Fruit fly (Drosophila melanogaster) whole organism, prepupa: ENCODE data around the gene CG13144.

Experiments used
- CG10631 ChIP-seq: fragments of 200-800 bp; sonication (Bioruptor generic); optimal IDR thresholded peaks from 2 replicates; lab custom pipeline; 2016; ENCODE audit warnings: missing biosample characterization, missing genetic modification characterization
- CG10669 ChIP-seq: fragments of 200-800 bp; sonication (Bioruptor generic); optimal IDR thresholded peaks from 3 replicates; lab custom pipeline; 2018; ENCODE audit warnings: missing biosample characterization, mild to moderate bottlenecking, missing genetic modification characterization, moderate library complexity
- CG11294 ChIP-seq: fragments of 200-800 bp; sonication (Bioruptor generic); IDR thresholded peaks from 2 replicates; pipeline ENCODE4 v1.3.6; 2022; ENCODE audit warnings: missing biosample characterization, missing genetic modification characterization
- CG11902 ChIP-seq: fragments of 200-800 bp; sonication (Bioruptor generic); optimal IDR thresholded peaks from 3 replicates; lab custom pipeline; 2016; ENCODE audit warnings: missing biosample characterization, missing genetic modification characterization
- CG15336 ChIP-seq: fragments of 200-800 bp; sonication (Bioruptor generic); IDR thresholded peaks from 2 replicates; pipeline ENCODE4 v1.3.6; 2022; ENCODE audit warnings: missing biosample characterization, missing genetic modification characterization
- CG1621 ChIP-seq: fragments of 200-800 bp; sonication (Bioruptor generic); optimal IDR thresholded peaks from 3 replicates; lab custom pipeline; 2018; ENCODE audit warnings: missing biosample characterization, mild to moderate bottlenecking, missing genetic modification characterization
- CG16779 ChIP-seq: fragments of 200-800 bp; sonication (Bioruptor generic); optimal IDR thresholded peaks from 3 replicates; lab custom pipeline; 2017; ENCODE audit warnings: missing biosample characterization, mild to moderate bottlenecking, missing genetic modification characterization
- CG3032 ChIP-seq: fragments of 200-800 bp; optimal IDR thresholded peaks from 2 replicates; lab custom pipeline; 2019; ENCODE audit warnings: missing biosample characterization, mild to moderate bottlenecking, missing genetic modification characterization, moderate library complexity
- CG31627 ChIP-seq: fragments of 200-800 bp; sonication (Bioruptor generic); optimal IDR thresholded peaks from 3 replicates; lab custom pipeline; 2016; ENCODE audit warnings: missing biosample characterization, missing genetic modification characterization
- CG32006 ChIP-seq: fragments of 200-800 bp; sonication (Bioruptor generic); optimal IDR thresholded peaks from 3 replicates; lab custom pipeline; 2017; ENCODE audit warnings: missing biosample characterization, mild to moderate bottlenecking, missing genetic modification characterization
- CG34406 ChIP-seq: fragments of 200-800 bp; sonication (Bioruptor generic); optimal IDR thresholded peaks from 3 replicates; lab custom pipeline; 2016; ENCODE audit warnings: missing biosample characterization, missing genetic modification characterization
- CG3919 ChIP-seq: fragments of 200-800 bp; sonication (Bioruptor generic); optimal IDR thresholded peaks from 3 replicates; lab custom pipeline; 2016; ENCODE audit warnings: missing biosample characterization, missing genetic modification characterization
- CG6163 ChIP-seq: fragments of 200-800 bp; sonication (Bioruptor generic); IDR thresholded peaks from 3 replicates; pipeline ENCODE4 v1.3.6; 2022; ENCODE audit warnings: missing biosample characterization, missing genetic modification characterization
- CG6276 ChIP-seq: fragments of 200-800 bp; sonication (Bioruptor generic); optimal IDR thresholded peaks from 2 replicates; lab custom pipeline; 2017; ENCODE audit warnings: missing biosample characterization, mild to moderate bottlenecking, missing genetic modification characterization
- CG6792 ChIP-seq: fragments of 200-800 bp; sonication (Bioruptor generic); optimal IDR thresholded peaks from 3 replicates; lab custom pipeline; 2016; ENCODE audit warnings: missing biosample characterization, missing genetic modification characterization
- CG6808 ChIP-seq: fragments of 200-800 bp; sonication (Bioruptor generic); optimal IDR thresholded peaks from 3 replicates; lab custom pipeline; 2017; ENCODE audit warnings: missing biosample characterization, missing genetic modification characterization, mild to moderate bottlenecking, moderate library complexity, missing genetic modification reagents
- CG6854 ChIP-seq: fragments of 200-800 bp; sonication (Bioruptor generic); optimal IDR thresholded peaks from 2 replicates; lab custom pipeline; 2017; ENCODE audit warnings: missing biosample characterization, mild to moderate bottlenecking, missing genetic modification characterization
- CG8119 ChIP-seq: fragments of 200-800 bp; sonication (Bioruptor generic); IDR thresholded peaks from 3 replicates; pipeline ENCODE4 v1.3.6; 2022; ENCODE audit warnings: missing biosample characterization, missing genetic modification characterization
- CG8319 ChIP-seq: fragments of 200-800 bp; sonication (Bioruptor generic); optimal IDR thresholded peaks from 3 replicates; lab custom pipeline; 2016; ENCODE audit warnings: missing biosample characterization, missing genetic modification characterization
- CG8632 ChIP-seq: fragments of 200-800 bp; sonication (Bioruptor generic); optimal IDR thresholded peaks from 3 replicates; lab custom pipeline; 2016; ENCODE audit warnings: missing biosample characterization, missing genetic modification characterization
- CG9139 ChIP-seq: fragments of 200-800 bp; sonication (Bioruptor generic); optimal IDR thresholded peaks from 3 replicates; lab custom pipeline; 2017; ENCODE audit warnings: missing biosample characterization, mild to moderate bottlenecking, missing genetic modification characterization
- Eip75B ChIP-seq: fragments of 200-800 bp; sonication (Bioruptor generic); optimal IDR thresholded peaks from 3 replicates; lab custom pipeline; 2016; ENCODE audit warnings: missing biosample characterization, missing genetic modification characterization
- Eip78C ChIP-seq: fragments of 200-800 bp; sonication (Bioruptor generic); peaks from one replicate; lab custom pipeline; 2016; ENCODE audit warnings: missing biosample characterization, missing genetic modification characterization
- Eip93F ChIP-seq: fragments of 200-800 bp; sonication (Bioruptor generic); optimal IDR thresholded peaks from 2 replicates; lab custom pipeline; 2016; ENCODE audit warnings: missing biosample characterization, mild to moderate bottlenecking, missing genetic modification characterization
- Gug ChIP-seq: fragments of 200-800 bp; sonication (Bioruptor generic); IDR thresholded peaks from 2 replicates; pipeline ENCODE4 v1.3.6; 2022; ENCODE audit warnings: missing biosample characterization, missing genetic modification characterization
- Hr38 ChIP-seq: sonication (Bioruptor generic); optimal IDR thresholded peaks from 2 replicates; lab custom pipeline; 2016; ENCODE audit warnings: missing biosample characterization, missing genetic modification characterization
- Hr4 ChIP-seq: fragments of 200-800 bp; sonication (Bioruptor generic); optimal IDR thresholded peaks from 3 replicates; lab custom pipeline; 2016; ENCODE audit warnings: missing biosample characterization, missing genetic modification characterization
- Met ChIP-seq: fragments of 200-800 bp; sonication (Bioruptor generic); optimal IDR thresholded peaks from 3 replicates; lab custom pipeline; 2016; ENCODE audit warnings: missing biosample characterization, missing genetic modification characterization
- OdsH ChIP-seq: fragments of 200-800 bp; sonication (Bioruptor generic); optimal IDR thresholded peaks from 3 replicates; lab custom pipeline; 2016; ENCODE audit warnings: missing biosample characterization, missing genetic modification characterization
- Sox102F ChIP-seq: fragments of 200-800 bp; sonication (Bioruptor generic); optimal IDR thresholded peaks from 2 replicates; lab custom pipeline; 2016; ENCODE audit warnings: missing biosample characterization, mild to moderate bottlenecking, missing genetic modification characterization
- Sox14 ChIP-seq: fragments of 200-800 bp; sonication (Bioruptor generic); optimal IDR thresholded peaks from 3 replicates; lab custom pipeline; 2016; ENCODE audit warnings: missing biosample characterization, missing genetic modification characterization
- achi ChIP-seq: fragments of 200-800 bp; sonication (Bioruptor generic); optimal IDR thresholded peaks from 3 replicates; lab custom pipeline; 2016; ENCODE audit warnings: missing biosample characterization, missing genetic modification characterization
- acj6 ChIP-seq: fragments of 200-800 bp; sonication (Bioruptor generic); optimal IDR thresholded peaks from 3 replicates; lab custom pipeline; 2016; ENCODE audit warnings: missing biosample characterization, missing genetic modification characterization
- cyc ChIP-seq: fragments of 200-800 bp; sonication (Bioruptor generic); optimal IDR thresholded peaks from 3 replicates; lab custom pipeline; 2016; ENCODE audit warnings: missing biosample characterization, missing genetic modification characterization
- dac ChIP-seq: fragments of 200-800 bp; sonication (Bioruptor generic); optimal IDR thresholded peaks from 2 replicates; lab custom pipeline; 2017; ENCODE audit warnings: missing biosample characterization, mild to moderate bottlenecking, missing genetic modification characterization
- dsx ChIP-seq: fragments of 200-800 bp; optimal IDR thresholded peaks from 3 replicates; lab custom pipeline; 2019; ENCODE audit warnings: missing biosample characterization, mild to moderate bottlenecking, missing genetic modification characterization, moderate library complexity; ENCODE audit not compliant: poor library complexity, severe bottlenecking
- eg ChIP-seq: fragments of 200-800 bp; sonication (Bioruptor generic); IDR thresholded peaks from 3 replicates; pipeline ENCODE4 v1.3.6; 2022; ENCODE audit warnings: missing biosample characterization, missing genetic modification characterization
- esn ChIP-seq: fragments of 200-800 bp; sonication (Bioruptor generic); optimal IDR thresholded peaks from 2 replicates; lab custom pipeline; 2016; ENCODE audit warnings: missing biosample characterization, mild to moderate bottlenecking, missing genetic modification characterization, moderate library complexity
- fd59A ChIP-seq: fragments of 200-800 bp; sonication (Bioruptor generic); optimal IDR thresholded peaks from 2 replicates; lab custom pipeline; 2017; ENCODE audit warnings: missing biosample characterization, mild to moderate bottlenecking, missing genetic modification characterization, missing genetic modification reagents
- fd85E ChIP-seq: fragments of 200-800 bp; sonication (Bioruptor generic); optimal IDR thresholded peaks from 3 replicates; lab custom pipeline; 2016; ENCODE audit warnings: missing biosample characterization, missing genetic modification characterization
- fkh ChIP-seq: fragments of 200-800 bp; sonication (Bioruptor generic); optimal IDR thresholded peaks from 3 replicates; lab custom pipeline; 2017; ENCODE audit warnings: missing biosample characterization, mild to moderate bottlenecking, missing genetic modification characterization, moderate library complexity
- lz ChIP-seq: fragments of 200-800 bp; sonication (Bioruptor generic); optimal IDR thresholded peaks from 3 replicates; lab custom pipeline; 2016; ENCODE audit warnings: missing biosample characterization, missing genetic modification characterization
- salr ChIP-seq, 2 experiments: fragments of 200-800 bp; sonication (Bioruptor generic); optimal IDR thresholded peaks; 3 replicates each; lab custom pipeline; 2016 to 2018; ENCODE audit warnings: missing biosample characterization in 2 of 2, missing genetic modification characterization in 2 of 2, mild to moderate bottlenecking in 1 of 2
- spab ChIP-seq: fragments of 200-800 bp; sonication (Bioruptor generic); optimal IDR thresholded peaks from 2 replicates; lab custom pipeline; 2017; ENCODE audit warnings: missing biosample characterization, mild to moderate bottlenecking, missing genetic modification characterization, missing genetic modification reagents
- ss ChIP-seq, 2 experiments: fragments of 200-800 bp; sonication (Bioruptor generic); optimal IDR thresholded peaks; 2 replicates in 1 of 2; 3 replicates in 1 of 2; lab custom pipeline; 2017 to 2018; ENCODE audit warnings: mild to moderate bottlenecking in 2 of 2, missing biosample characterization in 2 of 2, missing genetic modification characterization in 2 of 2, moderate library complexity in 1 of 2
- vri ChIP-seq: fragments of 200-800 bp; sonication (Bioruptor generic); optimal IDR thresholded peaks from 3 replicates; lab custom pipeline; 2016; ENCODE audit warnings: missing biosample characterization, mild to moderate bottlenecking, missing genetic modification characterization

CG13144 gene

DNA sequence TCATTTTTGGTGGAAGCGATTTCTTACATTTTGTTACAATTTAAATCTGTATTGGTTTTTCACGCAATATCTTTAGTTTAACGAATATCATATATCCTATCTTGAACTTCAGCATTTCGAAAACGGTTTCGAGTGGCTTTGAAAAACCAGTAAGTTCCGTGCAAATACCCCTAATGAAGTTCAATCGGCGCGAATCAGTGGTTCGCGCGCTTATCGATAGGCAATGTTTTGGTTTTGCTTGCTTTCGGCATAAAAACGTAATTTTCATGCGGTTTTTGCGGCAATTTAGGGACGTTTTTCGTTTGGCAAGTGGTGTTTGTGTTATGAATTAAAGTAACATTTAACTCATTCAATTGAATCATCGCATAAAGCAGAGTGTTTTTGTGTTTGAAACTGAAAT, 14.4 kb downstream of the CG13144 start, which contains the start of gene RluA-2:
Gene RluA-2 (plus strand): TSS at position 195 of the 400 bp plus-strand sequence.
- TF ChIP-seq cyc (GFP tag; lab: Kevin White, UChicago), result no peak
- no peak for TF ChIP-seq CG6854 (GFP tag; lab: Kevin White, UChicago)
- no peak for TF ChIP-seq CG34406 (GFP tag; lab: Kevin White, UChicago)
- no peak for TF ChIP-seq Eip93F (GFP tag; lab: Kevin White, UChicago)
- no peak for TF ChIP-seq CG11902 (GFP tag; lab: Kevin White, UChicago)
- TF ChIP-seq acj6, result no peak
- no peak for TF ChIP-seq CG10669
- TF ChIP-seq CG1621 (tag; lab: Kevin White, UChicago), result no peak
- no peak for TF ChIP-seq eg (GFP tag; lab: Robert Waterston, UW)
- no peak for TF ChIP-seq spab (GFP tag; lab: Kevin White, UChicago)
- TF ChIP-seq ss (GFP tag; optimal IDR thresholded peaks at IDR 0.05; lab: Kevin White, UChicago), result no peak
- no peak for TF ChIP-seq Hr38 (GFP tag; lab: Kevin White, UChicago)
- no peak for TF ChIP-seq Gug (GFP tag; lab: Robert Waterston, UW)
- no peak for TF ChIP-seq CG9139 (GFP tag; lab: Kevin White, UChicago)
- TF ChIP-seq Eip78C, result no peak
- TF ChIP-seq CG3032 (tag; lab: Kevin White, UChicago), result no peak
- TF ChIP-seq Eip75B (GFP tag; lab: Kevin White, UChicago), result no peak
- no peak for TF ChIP-seq esn (GFP tag; lab: Kevin White, UChicago)
- TF ChIP-seq CG31627 (GFP tag; lab: Kevin White, UChicago), result no peak
- no peak for TF ChIP-seq fd85E (GFP tag; lab: Kevin White, UChicago)

DNA sequence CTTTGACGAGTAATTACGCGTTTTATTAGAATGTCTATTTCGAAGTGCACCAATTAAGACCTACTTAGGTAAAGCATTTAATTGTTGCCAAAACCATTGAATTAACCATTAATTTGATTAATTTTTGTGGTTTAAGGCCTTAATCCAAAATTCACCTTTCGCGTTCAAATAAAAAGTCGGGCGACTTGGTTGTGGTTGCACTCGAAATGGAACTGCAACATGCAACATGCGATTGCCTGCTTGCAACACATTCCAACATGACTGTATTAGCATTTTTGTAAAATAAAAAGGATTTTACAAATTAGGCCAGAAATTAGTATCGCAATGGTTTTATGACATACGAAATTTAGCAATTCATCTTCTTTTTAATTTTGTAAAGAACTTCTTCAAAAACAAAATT, 16.4 kb downstream of the CG13144 start:
- TF ChIP-seq Sox14 (GFP tag; lab: Kevin White, UChicago) (no peak), CG11902 (GFP tag; lab: Kevin White, UChicago) (no peak), acj6 (no peak), fd59A (GFP tag; lab: Kevin White, UChicago) (no peak), dac (GFP tag; lab: Kevin White, UChicago) (no peak)

DNA sequence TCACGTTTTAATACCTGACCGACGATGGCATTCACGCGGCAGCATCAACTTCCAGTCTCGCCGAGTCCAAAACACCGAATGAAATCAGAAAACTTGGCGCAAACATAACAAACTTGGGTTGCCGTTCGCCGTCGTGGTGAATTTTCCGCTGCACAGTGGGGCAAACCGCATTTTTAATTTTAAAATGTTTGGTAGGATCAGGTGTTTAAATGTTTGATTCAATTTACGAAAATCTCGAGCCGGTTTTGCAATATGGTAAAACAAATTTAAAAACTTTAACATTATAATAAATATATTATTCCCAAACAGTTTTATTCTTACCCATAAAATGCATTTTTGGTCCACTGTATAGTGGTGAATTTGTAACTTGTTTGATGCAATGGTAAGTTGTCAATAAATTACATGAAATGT, 17.0 kb downstream of the CG13144 start, which contains the start of gene RluA-1:
Gene RluA-1 (minus strand): TSS at position 82 of the 411 bp plus-strand sequence.
- TF ChIP-seq fkh (GFP tag; lab: Kevin White, UChicago), result peak; percentile 82
- TF ChIP-seq OdsH (GFP tag; lab: Kevin White, UChicago), result peak; percentile 97
- peak; percentile 99 for TF ChIP-seq CG6276 (GFP tag; lab: Kevin White, UChicago)
- peak; percentile 95 for TF ChIP-seq CG6792 (GFP tag; lab: Kevin White, UChicago)
- TF ChIP-seq fd85E (GFP tag; lab: Kevin White, UChicago), result peak; percentile 78
- TF ChIP-seq CG3919 (GFP tag; lab: Kevin White, UChicago), result peak; percentile 97
- peak; percentile 94 for TF ChIP-seq CG6808
- peak; percentile 94 to 96 for TF ChIP-seq salr (GFP tag; optimal IDR thresholded peaks at IDR 0.05; lab: Kevin White, UChicago)
- TF ChIP-seq CG9139 (GFP tag; lab: Kevin White, UChicago), result peak; percentile 93
- peak; percentile 99 for TF ChIP-seq CG8119 (GFP tag; lab: Robert Waterston, UW)
- TF ChIP-seq vri (GFP tag; lab: Kevin White, UChicago), result no peak
- TF ChIP-seq achi (GFP tag; lab: Kevin White, UChicago), result peak; percentile 96
- peak; percentile 91 for TF ChIP-seq lz (GFP tag; lab: Kevin White, UChicago)
- peak; percentile 99 for TF ChIP-seq CG15336
- peak; percentile 95 for TF ChIP-seq CG8319 (GFP tag; lab: Kevin White, UChicago)
- peak; percentile 93 for TF ChIP-seq Sox102F
- peak; percentile 98 for TF ChIP-seq CG10669
- peak; percentile 98 for TF ChIP-seq Hr4
- TF ChIP-seq CG10631 (GFP tag; lab: Kevin White, UChicago), result peak; percentile 98
- peak; percentile 98 for TF ChIP-seq CG11294 (GFP tag; lab: Robert Waterston, UW)
- TF ChIP-seq CG34406 (GFP tag; lab: Kevin White, UChicago), result peak; percentile 96
- TF ChIP-seq dac (GFP tag; lab: Kevin White, UChicago), result peak; percentile 97
- TF ChIP-seq Met (GFP tag; lab: Kevin White, UChicago), result peak; percentile 85
- peak; percentile 94 for TF ChIP-seq esn (GFP tag; lab: Kevin White, UChicago)
- peak; percentile 33 for TF ChIP-seq Hr38 (GFP tag; lab: Kevin White, UChicago)
- peak; percentile 93 for TF ChIP-seq CG16779 (tag; lab: Kevin White, UChicago)
- TF ChIP-seq Eip75B (GFP tag; lab: Kevin White, UChicago), result peak; percentile 90
- TF ChIP-seq CG11902 (GFP tag; lab: Kevin White, UChicago), result peak; percentile 84
- TF ChIP-seq CG8632 (GFP tag; lab: Kevin White, UChicago), result peak; percentile 96
- peak; percentile 79 for TF ChIP-seq CG6854 (GFP tag; lab: Kevin White, UChicago)
- peak; percentile 99 for TF ChIP-seq CG32006 (GFP tag; lab: Kevin White, UChicago)
- TF ChIP-seq CG6163, result peak; percentile 95
- peak; percentile 96 for TF ChIP-seq dsx (GFP tag; lab: Kevin White, UChicago)
